Worm (Caenorhabditis elegans) whole organism, L4 larva: ENCODE measurements around the gene T05H4.3.

Experiments
- D1046.2 ChIP-seq: fragments of 200-800 bp; sonication (Bioruptor generic); IDR thresholded peaks from 2 replicates; pipeline ENCODE4 v1.3.6; 2022; ENCODE audit warnings: missing genetic modification characterization, missing compliant biosample characterization
- T20F7.1 ChIP-seq: fragments of 200-800 bp; sonication (Bioruptor generic); optimal IDR thresholded peaks from 2 replicates; lab custom pipeline; 2018; ENCODE audit warnings: mild to moderate bottlenecking, missing genetic modification characterization, missing compliant biosample characterization
- ZK337.2 ChIP-seq: fragments of 200-800 bp; sonication (Bioruptor generic); IDR thresholded peaks from 2 replicates; pipeline ENCODE4 v1.3.6; 2022; ENCODE audit warnings: missing genetic modification reagents, missing genetic modification characterization, missing compliant biosample characterization
- aha-1 ChIP-seq: fragments of 150-350 bp; peaks from one replicate; lab custom pipeline; 2014; ENCODE audit warnings: missing biosample characterization, missing genetic modification characterization
- ama-1 ChIP-seq: fragments of 150-350 bp; optimal IDR thresholded peaks from 2 replicates; lab custom pipeline; 2014; ENCODE audit warnings: inconsistent platforms, mixed read lengths
- ceh-20 ChIP-seq: fragments of 200-800 bp; sonication (Bioruptor generic); IDR thresholded peaks from 2 replicates; pipeline ENCODE4 v1.3.6; 2022; ENCODE audit warnings: missing genetic modification reagents, missing genetic modification characterization, missing compliant biosample characterization
- ceh-28 ChIP-seq: fragments of 150-350 bp; optimal IDR thresholded peaks from 2 replicates; lab custom pipeline; 2014; ENCODE audit warnings: missing biosample characterization, missing genetic modification reagents, missing genetic modification characterization
- ceh-82 ChIP-seq: sonication (generic microtip); optimal IDR thresholded peaks from 2 replicates; lab custom pipeline; 2017; ENCODE audit warnings: missing biosample characterization, missing genetic modification characterization
- daf-12 ChIP-seq: fragments of 150-350 bp; optimal IDR thresholded peaks from 2 replicates; lab custom pipeline; 2014; ENCODE audit warnings: missing biosample characterization, missing genetic modification reagents, missing genetic modification characterization
- daf-16 ChIP-seq, 3 experiments: sonication (generic microtip); optimal IDR thresholded peaks; 2 replicates each; lab custom pipeline; 2016 to 2017; ENCODE audit warnings: missing genetic modification characterization in 3 of 3, missing genetic modification reagents in 3 of 3, mild to moderate bottlenecking in 2 of 3, missing compliant biosample characterization in 2 of 3, missing biosample characterization in 1 of 3, moderate library complexity in 1 of 3
- daf-8 ChIP-seq: fragments of 200-800 bp; sonication (Bioruptor generic); IDR thresholded peaks from 2 replicates; pipeline ENCODE4 v1.3.6; 2022; ENCODE audit warnings: missing genetic modification characterization, missing compliant biosample characterization
- dmd-6 ChIP-seq: fragments of 200-800 bp; sonication (Bioruptor generic); IDR thresholded peaks from 2 replicates; pipeline ENCODE4 v1.3.6; 2022; ENCODE audit warnings: missing genetic modification reagents, missing genetic modification characterization, missing compliant biosample characterization
- dmd-8 ChIP-seq: fragments of 200-800 bp; sonication (Bioruptor generic); IDR thresholded peaks from 2 replicates; pipeline ENCODE4 v1.3.6; 2022; ENCODE audit warnings: missing genetic modification characterization, missing compliant biosample characterization
- dpl-1 ChIP-seq: fragments of 150-350 bp; optimal IDR thresholded peaks from 2 replicates; lab custom pipeline; 2014; ENCODE audit warnings: missing biosample characterization, missing genetic modification reagents, missing genetic modification characterization
- dve-1 ChIP-seq: sonication (generic microtip); optimal IDR thresholded peaks from 2 replicates; lab custom pipeline; 2017; ENCODE audit warnings: antibody characterized with exemption, mild to moderate bottlenecking, missing genetic modification characterization, missing compliant biosample characterization; ENCODE audit not compliant: insufficient read depth
- fos-1 ChIP-seq: fragments of 150-350 bp; optimal IDR thresholded peaks from 2 replicates; lab custom pipeline; 2014; ENCODE audit warnings: missing biosample characterization, missing genetic modification characterization
- gei-8 ChIP-seq: fragments of 200-800 bp; sonication (Bioruptor generic); optimal IDR thresholded peaks from 2 replicates; lab custom pipeline; 2018; ENCODE audit warnings: mild to moderate bottlenecking, missing genetic modification characterization, missing compliant biosample characterization
- hif-1 ChIP-seq, 2 experiments: sonication (generic microtip); optimal IDR thresholded peaks; 2 replicates each; lab custom pipeline; 2016 to 2017; ENCODE audit warnings: missing compliant biosample characterization in 2 of 2, missing genetic modification characterization in 2 of 2, missing genetic modification reagents in 2 of 2, missing genotype in 2 of 2, mild to moderate bottlenecking in 1 of 2
- hlh-11 ChIP-seq: fragments of 200-800 bp; sonication (Bioruptor generic); optimal IDR thresholded peaks from 2 replicates; lab custom pipeline; 2018; ENCODE audit warnings: mild to moderate bottlenecking, missing genetic modification characterization, missing compliant biosample characterization
- hlh-30 ChIP-seq: sonication (generic microtip); optimal IDR thresholded peaks from 2 replicates; lab custom pipeline; 2017; ENCODE audit warnings: antibody characterized with exemption, mild to moderate bottlenecking, missing genetic modification characterization, missing compliant biosample characterization; ENCODE audit not compliant: insufficient read depth
- hmg-1.1 ChIP-seq: fragments of 200-800 bp; sonication (Bioruptor generic); IDR thresholded peaks from 2 replicates; pipeline ENCODE4 v1.3.6; 2022; ENCODE audit warnings: missing genetic modification reagents, missing genetic modification characterization, missing compliant biosample characterization
- lim-7 ChIP-seq: fragments of 200-800 bp; sonication (Bioruptor generic); IDR thresholded peaks from 2 replicates; pipeline ENCODE4 v1.3.6; 2022; ENCODE audit warnings: missing genetic modification characterization, missing compliant biosample characterization
- lin-38 ChIP-seq: fragments of 200-800 bp; sonication (Bioruptor generic); IDR thresholded peaks from 2 replicates; pipeline ENCODE4 v1.3.6; 2022; ENCODE audit warnings: missing genetic modification reagents, missing genetic modification characterization, missing compliant biosample characterization
- lir-3 ChIP-seq: sonication (generic microtip); optimal IDR thresholded peaks from 2 replicates; lab custom pipeline; 2016; ENCODE audit warnings: mild to moderate bottlenecking, missing genetic modification characterization, missing compliant biosample characterization
- lsy-2 ChIP-seq, 2 experiments: fragments of 150-350 bp in 1 of 2; sonication (generic microtip) in 1 of 2; optimal IDR thresholded peaks; 2 replicates each; lab custom pipeline; 2014 to 2017; ENCODE audit warnings: missing biosample characterization in 2 of 2, missing genetic modification characterization in 2 of 2
- madf-5 ChIP-seq, 2 experiments: fragments of 200-800 bp; sonication (Bioruptor generic); IDR thresholded peaks; 2 replicates each; pipeline ENCODE4 v1.3.6; 2022; ENCODE audit warnings: missing compliant biosample characterization in 2 of 2, missing genetic modification characterization in 2 of 2
- mdl-1 ChIP-seq, 2 experiments: fragments of 150-350 bp in 1 of 2; sonication (generic microtip) in 1 of 2; optimal IDR thresholded peaks; 2 replicates each; lab custom pipeline; 2014 to 2017; ENCODE audit warnings: missing biosample characterization in 2 of 2, missing genetic modification characterization in 2 of 2
- mdt-29 ChIP-seq: fragments of 200-800 bp; sonication (Bioruptor generic); IDR thresholded peaks from 2 replicates; pipeline ENCODE4 v1.3.6; 2022; ENCODE audit warnings: missing genetic modification reagents, missing genetic modification characterization, missing compliant biosample characterization
- mep-1 ChIP-seq: fragments of 150-350 bp; sonication (generic microtip); optimal IDR thresholded peaks from 3 replicates; lab custom pipeline; 2014; ENCODE audit warnings: missing biosample characterization, missing genetic modification characterization
- mes-2 ChIP-seq: sonication (generic microtip); optimal IDR thresholded peaks from 2 replicates; lab custom pipeline; 2016; ENCODE audit warnings: missing genotype, mild to moderate bottlenecking, missing genetic modification characterization, missing compliant biosample characterization; ENCODE audit not compliant: poor library complexity, severe bottlenecking
- nhr-10 ChIP-seq: fragments of 150-350 bp; optimal IDR thresholded peaks from 2 replicates; lab custom pipeline; 2014; ENCODE audit warnings: missing biosample characterization, missing genetic modification characterization
- nhr-102 ChIP-seq: sonication (generic microtip); optimal IDR thresholded peaks from 2 replicates; lab custom pipeline; 2016; ENCODE audit warnings: mild to moderate bottlenecking, missing genetic modification characterization, moderate library complexity, missing compliant biosample characterization
- nhr-28 ChIP-seq: fragments of 150-350 bp; optimal IDR thresholded peaks from 2 replicates; lab custom pipeline; 2014; ENCODE audit warnings: missing biosample characterization, missing genetic modification characterization
- nhr-41 ChIP-seq: fragments of 200-800 bp; sonication (Bioruptor generic); IDR thresholded peaks from 2 replicates; pipeline ENCODE4 v1.3.6; 2022; ENCODE audit warnings: missing genetic modification reagents, missing genetic modification characterization, missing compliant biosample characterization
- nhr-6 ChIP-seq: fragments of 150-350 bp; optimal IDR thresholded peaks from 2 replicates; lab custom pipeline; 2014; ENCODE audit warnings: missing biosample characterization, missing genetic modification characterization
- nhr-76 ChIP-seq: fragments of 150-350 bp; optimal IDR thresholded peaks from 2 replicates; lab custom pipeline; 2014; ENCODE audit warnings: missing biosample characterization, missing genetic modification characterization
- nhr-77 ChIP-seq: fragments of 150-350 bp; optimal IDR thresholded peaks from 2 replicates; lab custom pipeline; 2014; ENCODE audit warnings: missing biosample characterization, missing genetic modification characterization
- php-3 ChIP-seq: fragments of 200-800 bp; sonication (Bioruptor generic); IDR thresholded peaks from 2 replicates; pipeline ENCODE4 v1.3.6; 2022; ENCODE audit warnings: missing genetic modification reagents, missing genetic modification characterization, missing compliant biosample characterization
- pqm-1 ChIP-seq: sonication (generic microtip); optimal IDR thresholded peaks from 2 replicates; lab custom pipeline; 2017; ENCODE audit warnings: missing biosample characterization, missing genetic modification characterization
- rbr-2 ChIP-seq: sonication (generic microtip); optimal IDR thresholded peaks from 2 replicates; lab custom pipeline; 2016; ENCODE audit warnings: missing genotype, missing genetic modification characterization, missing compliant biosample characterization
- set-16 ChIP-seq: fragments of 200-800 bp; sonication (Bioruptor generic); IDR thresholded peaks from 2 replicates; pipeline ENCODE4 v1.3.6; 2022; ENCODE audit warnings: missing genetic modification reagents, missing genetic modification characterization, missing compliant biosample characterization
- snpc-1.2 ChIP-seq: fragments of 200-800 bp; sonication (Bioruptor generic); IDR thresholded peaks from 2 replicates; pipeline ENCODE4 v1.3.6; 2022; ENCODE audit warnings: missing genetic modification reagents, missing genetic modification characterization, missing compliant biosample characterization
- snpc-4 ChIP-seq: fragments of 150-350 bp; optimal IDR thresholded peaks from 2 replicates; lab custom pipeline; 2014; ENCODE audit warnings: missing biosample characterization, missing genetic modification characterization
- tag-97 ChIP-seq: fragments of 200-800 bp; sonication (Bioruptor generic); IDR thresholded peaks from 2 replicates; pipeline ENCODE4 v1.3.6; 2022; ENCODE audit warnings: missing genetic modification characterization, missing compliant biosample characterization
- tra-1 ChIP-seq: fragments of 200-800 bp; sonication (Bioruptor generic); IDR thresholded peaks from 2 replicates; pipeline ENCODE4 v1.3.6; 2022; ENCODE audit warnings: missing genetic modification reagents, missing genetic modification characterization, missing compliant biosample characterization
- unc-39 ChIP-seq: sonication (generic microtip); optimal IDR thresholded peaks from 2 replicates; lab custom pipeline; 2017; ENCODE audit warnings: missing biosample characterization, missing genetic modification characterization
- zfp-2 ChIP-seq: sonication (generic microtip); optimal IDR thresholded peaks from 2 replicates; lab custom pipeline; 2016; ENCODE audit warnings: mild to moderate bottlenecking, missing genetic modification characterization, missing compliant biosample characterization
- zip-2 ChIP-seq: fragments of 150-350 bp; optimal IDR thresholded peaks from 2 replicates; lab custom pipeline; 2014; ENCODE audit warnings: missing biosample characterization, missing genetic modification characterization
- ztf-11 ChIP-seq: fragments of 150-350 bp; optimal IDR thresholded peaks from 2 replicates; lab custom pipeline; 2014; ENCODE audit warnings: missing biosample characterization, missing genetic modification characterization

Gene T05H4.3

DNA sequence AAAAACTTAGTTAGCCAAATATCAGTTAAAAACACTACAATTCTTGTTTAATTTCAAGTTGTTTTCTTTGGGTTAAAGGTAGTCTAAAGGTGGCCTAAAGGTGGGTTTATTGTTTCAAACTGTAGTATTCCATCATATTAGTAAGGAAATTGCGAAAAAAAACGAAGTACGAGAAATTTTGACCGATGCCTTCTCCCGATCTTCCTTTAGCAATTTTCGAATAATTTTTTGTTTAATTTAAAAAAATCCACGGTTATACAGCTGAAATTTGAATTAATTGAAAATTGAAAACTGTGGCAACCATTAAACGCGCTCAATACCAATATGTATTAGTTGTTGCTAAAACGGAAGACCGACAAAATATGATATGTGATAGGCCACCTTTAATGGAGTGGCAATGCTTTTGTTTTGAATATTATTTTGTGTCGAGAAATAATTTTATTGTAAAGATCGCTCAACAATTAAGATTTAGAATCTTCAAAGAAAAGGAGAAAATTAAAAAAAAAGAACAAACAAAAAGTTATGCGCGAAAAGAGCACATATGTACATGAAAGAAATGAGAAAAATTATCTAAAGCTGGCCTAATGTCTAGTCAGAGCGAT lies 41.1 kb upstream of the T05H4.3 start (continued):
- no peak for TF ChIP-seq gei-8 (GFP tag; lab: Kevin White, UChicago)
- TF ChIP-seq ztf-11 (tag; lab: Kevin White, UChicago) = no peak
- TF ChIP-seq nhr-6 (tag; lab: Kevin White, UChicago) = no peak
- peak; percentile 59 for TF ChIP-seq dve-1 (tag; lab: Kevin White, UChicago)
- no peak for TF ChIP-seq snpc-4 (tag; lab: Kevin White, UChicago)
- TF ChIP-seq lim-7 (GFP tag; lab: Robert Waterston, UW) = peak; percentile 19; the same call in 1 of the 2 replicates
- TF ChIP-seq fos-1 (tag; lab: Kevin White, UChicago) = no peak
- peak; percentile 14 for TF ChIP-seq pqm-1 (tag; lab: Kevin White, UChicago)
- no peak for TF ChIP-seq dmd-8 (GFP tag; lab: Robert Waterston, UW)
- no peak for TF ChIP-seq zfp-2 (tag; lab: Kevin White, UChicago)
- TF ChIP-seq nhr-28 (tag; lab: Kevin White, UChicago) = peak; percentile 17
- TF ChIP-seq aha-1 (tag; lab: Kevin White, UChicago) = peak; percentile 3
- no peak for TF ChIP-seq nhr-41
- peak; percentile 49 for TF ChIP-seq nhr-77 (tag; lab: Kevin White, UChicago)
- peak; percentile 55 for TF ChIP-seq nhr-10
- TF ChIP-seq madf-5 (GFP tag; IDR thresholded peaks at IDR 0.05; lab: Robert Waterston, UW) = no peak
- TF ChIP-seq ceh-82 = no peak
- TF ChIP-seq tag-97 (GFP tag; lab: Robert Waterston, UW) = no peak
- no peak for TF ChIP-seq lsy-2 (tag; optimal IDR thresholded peaks at IDR 0.05; lab: Kevin White, UChicago)
- no peak for TF ChIP-seq daf-16 (GFP tag; optimal IDR thresholded peaks at IDR 0.05; lab: Kevin White, UChicago)
- TF ChIP-seq daf-16 (tag; optimal IDR thresholded peaks at IDR 0.05; lab: Kevin White, UChicago) = no peak
- TF ChIP-seq daf-8 (GFP tag; lab: Robert Waterston, UW) = no peak
- TF ChIP-seq mep-1 (tag; lab: Kevin White, UChicago) = peak; percentile 59
- peak; percentile 55 for TF ChIP-seq T20F7.1 (GFP tag; lab: Kevin White, UChicago)
- peak; percentile 12; the same call in 1 of the 2 replicates for TF ChIP-seq tra-1 (GFP tag; lab: Robert Waterston, UW)
- TF ChIP-seq hlh-30 (tag; lab: Kevin White, UChicago) = no peak

DNA sequence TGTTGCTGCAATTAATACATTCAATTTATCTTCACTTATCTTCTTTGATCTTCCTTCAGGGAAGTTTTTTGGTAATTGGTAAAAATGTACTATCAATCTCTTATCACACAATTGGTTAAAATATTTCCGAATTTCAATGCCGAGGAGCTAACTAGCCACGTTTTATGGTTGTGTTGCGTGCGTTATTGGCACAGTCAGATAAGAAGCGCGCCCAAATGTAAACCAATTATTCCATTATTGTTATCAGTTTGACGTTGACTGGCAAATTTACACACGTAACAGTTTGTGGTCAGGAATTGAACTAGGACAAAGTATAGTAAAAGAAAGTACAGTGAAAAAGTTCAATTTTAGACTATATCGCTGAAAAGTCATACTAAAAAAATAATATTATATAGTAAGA lies 34.5 kb upstream of the T05H4.3 start:
- TF ChIP-seq lin-38 (GFP tag; lab: Robert Waterston, UW) (no peak), hmg-1.1 (GFP tag; lab: Robert Waterston, UW) (no peak), dve-1 (tag; lab: Kevin White, UChicago) (peak; percentile 73), ceh-20 (GFP tag; lab: Robert Waterston, UW) (no peak), daf-12 (tag; lab: Kevin White, UChicago) (no peak), pqm-1 (tag; lab: Kevin White, UChicago) (peak; percentile 34), mes-2 (tag; lab: Kevin White, UChicago) (peak; percentile 43), daf-16 (GFP tag; optimal IDR thresholded peaks at IDR 0.05; lab: Kevin White, UChicago) (no peak), daf-16 (tag; optimal IDR thresholded peaks at IDR 0.05; lab: Kevin White, UChicago) (peak; percentile 87), hif-1 (tag; optimal IDR thresholded peaks at IDR 0.05; lab: Kevin White, UChicago) (no peak), php-3 (peak; percentile 93), ceh-28 (tag; lab: Kevin White, UChicago) (no peak), dpl-1 (GFP tag; lab: Kevin White, UChicago) (no peak), zip-2 (no peak), set-16 (no peak), mdt-29 (GFP tag; lab: Robert Waterston, UW) (no peak), nhr-102 (tag; lab: Kevin White, UChicago) (peak; percentile 5), ztf-11 (tag; lab: Kevin White, UChicago) (no peak), unc-39 (tag; lab: Kevin White, UChicago) (no peak), ama-1 (lab: Kevin White, UChicago) (no peak), mdl-1 (tag; optimal IDR thresholded peaks at IDR 0.05; lab: Kevin White, UChicago) (no peak), snpc-1.2 (no peak), lir-3 (tag; lab: Kevin White, UChicago) (no peak), hlh-11 (tag; lab: Kevin White, UChicago) (peak; percentile 63), rbr-2 (no peak), D1046.2 (no peak), nhr-28 (tag; lab: Kevin White, UChicago) (peak; percentile 84), nhr-76 (tag; lab: Kevin White, UChicago) (no peak), dmd-6 (peak; percentile 34), ZK337.2 (GFP tag; lab: Robert Waterston, UW) (no peak)
